Worm (Caenorhabditis elegans) whole organism, early embryonic: ENCODE data around the gene C13F10.6.

ENCODE experiments used
- ama-1 ChIP-seq: fragments of 150-350 bp; optimal IDR thresholded peaks from 2 replicates; lab custom pipeline; 2014
- flt-1 ChIP-seq: fragments of 200-800 bp; sonication (Bioruptor generic); IDR thresholded peaks from 2 replicates; pipeline ENCODE4 v1.3.6; 2022; ENCODE audit warnings: missing genetic modification characterization, missing compliant biosample characterization
- hnd-1 ChIP-seq: sonication (generic microtip); optimal IDR thresholded peaks from 2 replicates; lab custom pipeline; 2016; ENCODE audit warnings: missing genetic modification characterization, missing compliant biosample characterization
- scrt-1 ChIP-seq: fragments of 200-800 bp; sonication (Bioruptor generic); IDR thresholded peaks from 2 replicates; pipeline ENCODE4 v1.3.6; 2022; ENCODE audit warnings: missing genetic modification characterization, missing compliant biosample characterization
- tbx-11 ChIP-seq: fragments of 200-800 bp; sonication (Bioruptor generic); IDR thresholded peaks from 2 replicates; pipeline ENCODE4 v1.3.6; 2022; ENCODE audit warnings: missing genetic modification characterization, missing compliant biosample characterization

DNA sequence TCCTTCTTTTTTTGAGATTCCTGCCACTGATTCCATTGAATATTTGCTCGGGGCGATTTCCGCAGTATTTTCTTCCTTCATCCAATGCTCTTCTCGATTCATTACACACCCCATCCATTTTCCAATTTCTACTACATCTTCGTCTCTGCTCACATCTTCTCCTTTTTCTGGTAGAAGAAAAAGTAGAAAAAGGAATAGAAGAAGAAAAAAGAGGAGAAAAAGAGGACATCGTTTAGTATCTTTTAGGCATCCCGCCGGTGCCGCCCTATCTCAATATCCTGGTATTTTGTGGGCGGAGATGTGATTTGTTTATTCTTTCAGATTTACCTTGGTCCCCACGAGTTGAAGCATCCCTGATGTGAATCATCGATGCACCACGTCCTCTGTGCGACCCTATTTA, 45.6 kb downstream of the C13F10.6 start, which contains the start of gene lgc-39:
- TF ChIP-seq tbx-11 (no peak), ama-1 (lab: Kevin White, UChicago) (no peak), flt-1 (GFP tag; lab: Robert Waterston, UW) (no peak), scrt-1 (GFP tag; lab: Robert Waterston, UW) (no peak), hnd-1 (tag; lab: Kevin White, UChicago) (no peak)
